Fruit fly (Drosophila melanogaster) whole organism, embryonic: ENCODE data around the gene CG2931.

ENCODE experiments used
- Aef1 ChIP-seq: fragments of 200-800 bp; sonication (Bioruptor generic); IDR thresholded peaks from 3 replicates; pipeline ENCODE4 v1.3.6; 2022; ENCODE audit warnings: missing biosample characterization, missing genetic modification characterization
- CG10959 ChIP-seq: fragments of 200-800 bp; sonication (Bioruptor generic); IDR thresholded peaks from 2 replicates; pipeline ENCODE4 v1.3.6; 2022; ENCODE audit warnings: missing biosample characterization, missing genetic modification characterization
- CG12236 ChIP-seq: fragments of 200-800 bp; sonication (Bioruptor generic); optimal IDR thresholded peaks from 2 replicates; lab custom pipeline; 2016; ENCODE audit warnings: missing biosample characterization, missing genetic modification characterization
- CG12299 ChIP-seq: fragments of 200-800 bp; sonication (Bioruptor generic); optimal IDR thresholded peaks from 2 replicates; lab custom pipeline; 2018; ENCODE audit warnings: missing biosample characterization, mild to moderate bottlenecking, missing genetic modification characterization
- CG12769 ChIP-seq: fragments of 200-800 bp; sonication (Bioruptor generic); optimal IDR thresholded peaks from 2 replicates; lab custom pipeline; 2019; ENCODE audit warnings: missing biosample characterization, mild to moderate bottlenecking, missing genetic modification characterization, moderate library complexity
- CG16813 ChIP-seq: fragments of 200-800 bp; sonication (Bioruptor generic); IDR thresholded peaks from 3 replicates; pipeline ENCODE4 v1.3.6; 2022; ENCODE audit warnings: missing biosample characterization, missing genetic modification characterization; ENCODE audit not compliant: partially characterized antibody
- CG1792 ChIP-seq: fragments of 200-800 bp; sonication (Bioruptor generic); optimal IDR thresholded peaks from 2 replicates; lab custom pipeline; 2016; ENCODE audit warnings: missing biosample characterization, missing genetic modification characterization
- CG2712 ChIP-seq: fragments of 200-800 bp; optimal IDR thresholded peaks from 3 replicates; lab custom pipeline; 2019; ENCODE audit warnings: missing biosample characterization, mild to moderate bottlenecking, missing genetic modification characterization, moderate library complexity
- CG2889 ChIP-seq: fragments of 200-800 bp; sonication (Bioruptor generic); IDR thresholded peaks from 3 replicates; pipeline ENCODE4 v1.3.6; 2022; ENCODE audit warnings: missing biosample characterization, missing genetic modification characterization
- CG30020 ChIP-seq: fragments of 200-800 bp; optimal IDR thresholded peaks from 2 replicates; lab custom pipeline; 2019; ENCODE audit warnings: missing biosample characterization, mild to moderate bottlenecking, missing genetic modification characterization, moderate library complexity
- CG30431 ChIP-seq: fragments of 200-800 bp; sonication (Bioruptor generic); optimal IDR thresholded peaks from 2 replicates; lab custom pipeline; 2017; ENCODE audit warnings: missing biosample characterization, missing genetic modification characterization
- CG31365 ChIP-seq: fragments of 200-800 bp; sonication (Bioruptor generic); optimal IDR thresholded peaks from 2 replicates; lab custom pipeline; 2018; ENCODE audit warnings: missing biosample characterization, mild to moderate bottlenecking, missing genetic modification characterization
- CG43689 ChIP-seq: fragments of 200-800 bp; sonication (Bioruptor generic); IDR thresholded peaks from 2 replicates; pipeline ENCODE4 v1.3.6; 2022; ENCODE audit warnings: missing biosample characterization, missing genetic modification characterization
- CG6683 ChIP-seq: fragments of 200-800 bp; sonication (Bioruptor generic); optimal IDR thresholded peaks from 2 replicates; lab custom pipeline; 2017; ENCODE audit warnings: missing biosample characterization, mild to moderate bottlenecking, missing genetic modification characterization, missing genetic modification reagents
- CG6689 ChIP-seq: fragments of 200-800 bp; sonication (Bioruptor generic); IDR thresholded peaks from 2 replicates; pipeline ENCODE4 v1.3.6; 2022; ENCODE audit warnings: missing biosample characterization, missing genetic modification characterization
- CG6813 ChIP-seq: fragments of 200-800 bp; sonication (Bioruptor generic); optimal IDR thresholded peaks from 2 replicates; lab custom pipeline; 2017; ENCODE audit warnings: missing biosample characterization, missing genetic modification characterization, mild to moderate bottlenecking, moderate library complexity, missing genetic modification reagents
- CG8478 ChIP-seq: fragments of >200 bp; optimal IDR thresholded peaks from 2 replicates; lab custom pipeline; 2018
- CG8944 ChIP-seq: fragments of 200-800 bp; sonication (Bioruptor generic); optimal IDR thresholded peaks from 3 replicates; lab custom pipeline; 2016; ENCODE audit warnings: missing biosample characterization, missing genetic modification characterization
- CG9609 ChIP-seq: fragments of 200-800 bp; sonication (Bioruptor generic); optimal IDR thresholded peaks from 3 replicates; lab custom pipeline; 2016; ENCODE audit warnings: missing biosample characterization, missing genetic modification characterization
- CG9876 ChIP-seq: fragments of 200-800 bp; sonication (Bioruptor generic); optimal IDR thresholded peaks from 2 replicates; lab custom pipeline; 2016; ENCODE audit warnings: missing biosample characterization, missing genetic modification characterization
- Doc3 ChIP-seq: fragments of 200-800 bp; sonication (Bioruptor generic); IDR thresholded peaks from 3 replicates; pipeline ENCODE4 v1.3.6; 2022; ENCODE audit warnings: missing biosample characterization, missing genetic modification characterization; ENCODE audit not compliant: partially characterized antibody
- Eip74EF ChIP-seq, 2 experiments: fragments of 200-800 bp in 1 of 2; fragments of >200 bp in 1 of 2; sonication (Bioruptor generic) in 1 of 2; optimal IDR thresholded peaks; 2 replicates each; lab custom pipeline; 2017 to 2019; ENCODE audit warnings: missing biosample characterization in 2 of 2, missing genetic modification characterization in 2 of 2, mild to moderate bottlenecking in 1 of 2, moderate library complexity in 1 of 2
- H15 ChIP-seq: fragments of 200-800 bp; sonication (Bioruptor generic); IDR thresholded peaks from 3 replicates; pipeline ENCODE4 v1.3.6; 2022; ENCODE audit warnings: missing biosample characterization, missing genetic modification characterization
- HLH4C ChIP-seq: fragments of 200-800 bp; sonication (Bioruptor generic); IDR thresholded peaks from 3 replicates; pipeline ENCODE4 v1.3.6; 2022; ENCODE audit warnings: missing biosample characterization, missing genetic modification characterization; ENCODE audit not compliant: partially characterized antibody
- HLH54F ChIP-seq: fragments of 200-800 bp; sonication (Bioruptor generic); optimal IDR thresholded peaks from 3 replicates; lab custom pipeline; 2016; ENCODE audit warnings: missing biosample characterization, missing genetic modification characterization
- Hmx ChIP-seq: fragments of 200-800 bp; sonication (Bioruptor generic); optimal IDR thresholded peaks from 2 replicates; lab custom pipeline; 2016; ENCODE audit warnings: missing biosample characterization, missing genetic modification characterization
- Hr39 ChIP-seq: fragments of >200 bp; optimal IDR thresholded peaks from 2 replicates; lab custom pipeline; 2017
- Lpt ChIP-seq: fragments of >200 bp; optimal IDR thresholded peaks from 2 replicates; lab custom pipeline; 2018; ENCODE audit warnings: missing biosample characterization, missing genetic modification characterization
- Mrtf ChIP-seq: fragments of 200-800 bp; sonication (Bioruptor generic); IDR thresholded peaks from 3 replicates; pipeline ENCODE4 v1.3.6; 2022; ENCODE audit warnings: missing biosample characterization, missing genetic modification characterization
- Oli ChIP-seq: fragments of 200-800 bp; sonication (Bioruptor generic); optimal IDR thresholded peaks from 2 replicates; lab custom pipeline; 2018; ENCODE audit warnings: missing biosample characterization, mild to moderate bottlenecking, missing genetic modification characterization, moderate library complexity
- Ravus ChIP-seq: fragments of 200-800 bp; sonication (Bioruptor generic); IDR thresholded peaks from 2 replicates; pipeline ENCODE4 v1.3.6; 2022; ENCODE audit warnings: missing biosample characterization, missing genetic modification characterization
- Six4 ChIP-seq: fragments of 200-800 bp; sonication (Bioruptor generic); optimal IDR thresholded peaks from 2 replicates; lab custom pipeline; 2016; ENCODE audit warnings: missing biosample characterization, missing genetic modification characterization
- TFAM ChIP-seq: fragments of 200-800 bp; sonication (Bioruptor generic); optimal IDR thresholded peaks from 2 replicates; lab custom pipeline; 2017; ENCODE audit warnings: missing biosample characterization, missing genetic modification characterization, inconsistent platforms
- ap ChIP-seq: fragments of 200-800 bp; sonication (Bioruptor generic); IDR thresholded peaks from 2 replicates; pipeline ENCODE4 v1.3.6; 2022; ENCODE audit warnings: missing biosample characterization, missing genetic modification characterization
- bbx ChIP-seq: fragments of 200-800 bp; sonication (Bioruptor generic); IDR thresholded peaks from 2 replicates; pipeline ENCODE4 v1.3.6; 2022; ENCODE audit warnings: missing biosample characterization, missing genetic modification characterization; ENCODE audit not compliant: partially characterized antibody
- cg ChIP-seq: fragments of 200-800 bp; sonication (Bioruptor generic); optimal IDR thresholded peaks from 3 replicates; lab custom pipeline; 2019; ENCODE audit warnings: missing biosample characterization, mild to moderate bottlenecking, missing genetic modification characterization, moderate library complexity
- corto ChIP-seq: fragments of 200-800 bp; sonication (Bioruptor generic); optimal IDR thresholded peaks from 2 replicates; lab custom pipeline; 2016; ENCODE audit warnings: missing biosample characterization, mild to moderate bottlenecking, missing genetic modification characterization, moderate library complexity
- emc ChIP-seq: fragments of 200-800 bp; sonication (Bioruptor generic); optimal IDR thresholded peaks from 2 replicates; lab custom pipeline; 2016; ENCODE audit warnings: missing biosample characterization, missing genetic modification characterization
- esg ChIP-seq: fragments of 200-800 bp; sonication (Bioruptor generic); conservative IDR thresholded peaks from 2 replicates; pipeline ENCODE4 v1.3.6; 2022; ENCODE audit warnings: missing biosample characterization, missing genetic modification characterization
- exex ChIP-seq: fragments of 200-800 bp; sonication (Bioruptor generic); optimal IDR thresholded peaks from 4 replicates; lab custom pipeline; 2018; ENCODE audit warnings: missing biosample characterization, mild to moderate bottlenecking, missing genetic modification characterization, moderate library complexity
- gsb-n ChIP-seq: fragments of 200-800 bp; sonication (Bioruptor generic); optimal IDR thresholded peaks from 3 replicates; lab custom pipeline; 2018; ENCODE audit warnings: missing biosample characterization, mild to moderate bottlenecking, missing genetic modification characterization
- her ChIP-seq: fragments of 200-800 bp; sonication (Bioruptor generic); optimal IDR thresholded peaks from 2 replicates; lab custom pipeline; 2016; ENCODE audit warnings: missing biosample characterization, missing genetic modification characterization
- jing ChIP-seq: fragments of 200-800 bp; sonication (Bioruptor generic); optimal IDR thresholded peaks from 2 replicates; lab custom pipeline; 2018; ENCODE audit warnings: missing biosample characterization, mild to moderate bottlenecking, missing genetic modification characterization
- kah ChIP-seq: fragments of 200-800 bp; sonication (Bioruptor generic); optimal IDR thresholded peaks from 2 replicates; lab custom pipeline; 2018; ENCODE audit warnings: missing biosample characterization, mild to moderate bottlenecking, missing genetic modification characterization
- klu ChIP-seq: fragments of 200-800 bp; sonication (Bioruptor generic); IDR thresholded peaks from 2 replicates; pipeline ENCODE4 v1.3.6; 2022; ENCODE audit warnings: missing biosample characterization, missing genetic modification characterization
- pb ChIP-seq: fragments of 200-800 bp; sonication (Bioruptor generic); optimal IDR thresholded peaks from 3 replicates; lab custom pipeline; 2016; ENCODE audit warnings: missing biosample characterization, missing genetic modification characterization
- pros ChIP-seq: fragments of 200-800 bp; sonication (Bioruptor generic); optimal IDR thresholded peaks from 3 replicates; lab custom pipeline; 2019; ENCODE audit warnings: missing biosample characterization, mild to moderate bottlenecking, missing genetic modification characterization, moderate library complexity
- ro ChIP-seq: fragments of 200-800 bp; sonication (Bioruptor generic); IDR thresholded peaks from 2 replicates; pipeline ENCODE4 v1.3.6; 2022; ENCODE audit warnings: missing biosample characterization, missing genetic modification characterization
- so ChIP-seq: fragments of 200-800 bp; sonication (Bioruptor generic); IDR thresholded peaks from 3 replicates; pipeline ENCODE4 v1.3.6; 2022; ENCODE audit warnings: missing biosample characterization, missing genetic modification characterization
- tin ChIP-seq: fragments of 200-800 bp; sonication (Bioruptor generic); optimal IDR thresholded peaks from 3 replicates; lab custom pipeline; 2016; ENCODE audit warnings: missing biosample characterization, missing genetic modification characterization
- twi ChIP-seq: fragments of 200-800 bp; optimal IDR thresholded peaks from 2 replicates; lab custom pipeline; 2019; ENCODE audit warnings: missing biosample characterization, mild to moderate bottlenecking, missing genetic modification characterization, moderate library complexity
- zen2 ChIP-seq: fragments of 200-800 bp; sonication (Bioruptor generic); IDR thresholded peaks from 3 replicates; pipeline ENCODE4 v1.3.6; 2022; ENCODE audit warnings: missing biosample characterization, missing genetic modification characterization; ENCODE audit not compliant: partially characterized antibody

Gene CG2931

dm6 chr3R:5591398-5591853 lies 23.0 kb upstream of the CG2931 start, which contains the start of the genes noi and Vha26 (continued):
- TF ChIP-seq CG6813 (no peak), Oli (tag; lab: Kevin White, UChicago) (no peak), CG12769 (no peak), jing (GFP tag; lab: Kevin White, UChicago) (no peak), esg (no peak), CG43689 (no peak), corto (GFP tag; lab: Kevin White, UChicago) (no peak), CG30020 (tag; lab: Kevin White, UChicago) (peak; percentile 97), CG6689 (GFP tag; lab: Robert Waterston, UW) (peak; percentile 34; the same call in 1 of the 2 replicates), CG12299 (tag; lab: Kevin White, UChicago) (no peak), klu (GFP tag; lab: Robert Waterston, UW) (no peak; the same call in 1 of the 2 replicates), ap (GFP tag; lab: Robert Waterston, UW) (no peak), CG10959 (no peak), CG16813 (GFP tag; lab: Robert Waterston, UW) (peak; percentile 73), bbx (GFP tag; lab: Robert Waterston, UW) (peak; percentile 54), H15 (GFP tag; lab: Robert Waterston, UW) (no peak), Mrtf (GFP tag; lab: Robert Waterston, UW) (no peak), CG9876 (GFP tag; lab: Kevin White, UChicago) (no peak), Ravus (no peak), twi (peak; percentile 45), HLH54F (peak; percentile 50), CG12236 (GFP tag; lab: Kevin White, UChicago) (no peak), Six4 (GFP tag; lab: Kevin White, UChicago) (no peak), Lpt (no peak), CG6683 (GFP tag; lab: Kevin White, UChicago) (no peak), CG8478 (lab: Kevin White, UChicago) (no peak), Doc3 (peak; percentile 46; the same call in 2 of the 3 replicates), CG31365 (tag; lab: Kevin White, UChicago) (no peak), CG2712 (tag; lab: Kevin White, UChicago) (peak; percentile 74), HLH4C (peak; percentile 69), Eip74EF (GFP tag; optimal IDR thresholded peaks at IDR 0.05; lab: Kevin White, UChicago) (no peak), zen2 (GFP tag; lab: Robert Waterston, UW) (no peak), CG8944 (no peak), CG30431 (GFP tag; lab: Kevin White, UChicago) (no peak), CG2889 (no peak), kah (no peak), exex (tag; lab: Kevin White, UChicago) (no peak), Hmx (GFP tag; lab: Kevin White, UChicago) (no peak), emc (GFP tag; lab: Kevin White, UChicago) (no peak), so (GFP tag; lab: Robert Waterston, UW) (no peak), pros (GFP tag; lab: Kevin White, UChicago) (no peak), CG1792 (GFP tag; lab: Kevin White, UChicago) (no peak), Hr39 (lab: Kevin White, UChicago) (no peak), ro (no peak), CG9609 (GFP tag; lab: Kevin White, UChicago) (no peak), cg (GFP tag; lab: Kevin White, UChicago) (peak; percentile 56), TFAM (GFP tag; lab: Kevin White, UChicago) (no peak), pb (GFP tag; lab: Kevin White, UChicago) (no peak), gsb-n (tag; lab: Kevin White, UChicago) (no peak), Aef1 (GFP tag; lab: Robert Waterston, UW) (0 out of 3 replicates have a peak, but pooled peaks have one; percentile 25), her (GFP tag; lab: Kevin White, UChicago) (no peak), tin (GFP tag; lab: Kevin White, UChicago) (peak; percentile 39)
